Worm (Caenorhabditis elegans): ENCODE data around the gene gex-2.

DNA sequence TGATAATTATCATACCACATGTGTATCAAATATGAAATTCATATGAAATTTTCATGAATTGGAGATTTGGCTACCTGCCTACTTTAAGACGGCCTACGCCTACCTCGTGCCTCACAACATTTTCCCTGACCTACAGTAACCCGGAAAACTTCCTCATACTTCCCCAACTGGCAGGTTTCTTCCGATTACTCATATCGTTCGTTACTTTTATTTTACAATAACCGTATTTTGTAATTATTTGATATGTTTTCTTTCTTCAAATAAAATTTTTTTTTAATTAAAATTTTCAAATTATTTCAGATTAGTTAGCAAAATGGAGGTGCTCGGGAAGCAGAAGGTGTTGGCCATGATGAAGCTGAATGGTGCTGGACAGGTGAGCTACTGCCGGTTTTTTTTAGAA, 54.7 kb downstream of the gex-2 start, which contains the start of gene nhr-76:
- TF ChIP-seq ama-1 (optimal IDR thresholded peaks at IDR 0.05) (no peak), flt-1 (GFP tag; IDR thresholded peaks at IDR 0.05) (no peak), F13C5.2 (tag; optimal IDR thresholded peaks at IDR 0.05) (no peak), tbx-11 (GFP tag; IDR thresholded peaks at IDR 0.05) (no peak), tra-4 (tag; optimal IDR thresholded peaks at IDR 0.05) (no peak), aly-1 (tag; optimal IDR thresholded peaks at IDR 0.05) (no peak), hnd-1 (tag; optimal IDR thresholded peaks at IDR 0.05) (no peak), hmg-4 (GFP tag; optimal IDR thresholded peaks at IDR 0.05) (no peak), ets-7 (tag; optimal IDR thresholded peaks at IDR 0.05) (no peak), hmbx-1 (tag; optimal IDR thresholded peaks at IDR 0.05) (no peak), tbx-37 (GFP tag; conservative IDR thresholded peaks at IDR 0.05) (no peak), sea-1 (GFP tag; conservative IDR thresholded peaks at IDR 0.05) (no peak), ceh-13 (GFP tag; optimal IDR thresholded peaks at IDR 0.05) (no peak)

All from whole organism, early embryonic.